Comparison of ENCODE assay signal across 2 fruit fly cellular contexts in genomic region chrX:7688871-7689270, dm6.
TF ChIP-seq lines count a peak whose summit lies in the region.

No protein-coding gene starts in this region.

- TF ChIP-seq CTCF in whole organism, embryonic (GFP tag; optimal IDR thresholded peaks at IDR 0.05; lab: Kevin White, UChicago) = no peak

TF ChIP-seq in whole organism, embryonic, 481 proteins besides CTCF, POLR2A, EP300 and RAD21:
- no peak for TF ChIP-seq NK7.1 (GFP tag; optimal IDR thresholded peaks at IDR 0.05; lab: Kevin White, UChicago)
- no peak for TF ChIP-seq MBD-R2 (GFP tag; IDR thresholded peaks at IDR 0.05; lab: Robert Waterston, UW)
- TF ChIP-seq Dfd (GFP tag; optimal IDR thresholded peaks at IDR 0.05; lab: Kevin White, UChicago) = peak in 1 of 2 experiments; percentile 42
- TF ChIP-seq otp (GFP tag; IDR thresholded peaks at IDR 0.05; lab: Robert Waterston, UW) = no peak
- no peak for TF ChIP-seq CG6765 (GFP tag; optimal IDR thresholded peaks at IDR 0.05; lab: Kevin White, UChicago)
- TF ChIP-seq pan (optimal IDR thresholded peaks at IDR 0.05; lab: Kevin White, UChicago) = no peak
- TF ChIP-seq pan (GFP tag; optimal IDR thresholded peaks at IDR 0.05 in 1 of 2, IDR thresholded peaks at IDR 0.05 in 1 of 2) = no peak
- TF ChIP-seq sens (GFP tag; lab: Kevin White, UChicago) = peak; percentile 27
- no peak for TF ChIP-seq HLH4C (GFP tag; IDR thresholded peaks at IDR 0.05; lab: Robert Waterston, UW; ENCODE audit: partially characterized antibody)
- no peak for TF ChIP-seq sim (GFP tag; IDR thresholded peaks at IDR 0.05; lab: Robert Waterston, UW)
- peak; percentile 59 for TF ChIP-seq CG4360 (GFP tag; IDR thresholded peaks at IDR 0.05; lab: Robert Waterston, UW)

TF ChIP-seq in whole organism, wandering third instar larva, 38 proteins besides CTCF, POLR2A, EP300 and RAD21:
- TF ChIP-seq Dfd (GFP tag; optimal IDR thresholded peaks at IDR 0.05; lab: Kevin White, UChicago) (peak; percentile 88), GATAd (GFP tag; optimal IDR thresholded peaks at IDR 0.05; lab: Kevin White, UChicago) (no peak)
